Fruit fly (Drosophila melanogaster) whole organism, embryonic: ENCODE measurements around the gene CG15597.
A peak's percentile ranks its signal among the peaks of the same experiment; 100 is the strongest.

Experiments
- Atf3 ChIP-seq: fragments of 200-800 bp; sonication (Bioruptor generic); optimal IDR thresholded peaks from 3 replicates; lab custom pipeline; 2016; ENCODE audit warnings: missing biosample characterization, missing genetic modification characterization
- Blimp-1 ChIP-seq: fragments of 200-800 bp; sonication (Bioruptor generic); optimal IDR thresholded peaks from 3 replicates; lab custom pipeline; 2018; ENCODE audit warnings: missing biosample characterization, missing genetic modification characterization, mild to moderate bottlenecking, moderate library complexity, missing genetic modification reagents
- CG10209 ChIP-seq: fragments of 200-800 bp; sonication (Bioruptor generic); optimal IDR thresholded peaks from 3 replicates; lab custom pipeline; 2017; ENCODE audit warnings: missing biosample characterization, mild to moderate bottlenecking, missing genetic modification characterization, missing genetic modification reagents
- CG10431 ChIP-seq: fragments of 200-800 bp; sonication (Bioruptor generic); optimal IDR thresholded peaks from 3 replicates; lab custom pipeline; 2018; ENCODE audit warnings: missing biosample characterization, mild to moderate bottlenecking, missing genetic modification characterization
- CG11504 ChIP-seq: fragments of 200-800 bp; sonication (Bioruptor generic); optimal IDR thresholded peaks from 3 replicates; lab custom pipeline; 2019; ENCODE audit warnings: missing biosample characterization, mild to moderate bottlenecking, missing genetic modification characterization, moderate library complexity
- CG11560 ChIP-seq: fragments of 200-800 bp; sonication (Bioruptor generic); IDR thresholded peaks from 3 replicates; pipeline ENCODE4 v1.3.6; 2022; ENCODE audit warnings: missing biosample characterization, missing genetic modification characterization
- CG12659 ChIP-seq: fragments of 200-800 bp; sonication (Bioruptor generic); optimal IDR thresholded peaks from 3 replicates; lab custom pipeline; 2017; ENCODE audit warnings: mild to moderate bottlenecking, missing biosample characterization, missing genetic modification reagents, missing genetic modification characterization
- CG13894 ChIP-seq: fragments of 200-800 bp; sonication (Bioruptor generic); optimal IDR thresholded peaks from 3 replicates; lab custom pipeline; 2018; ENCODE audit warnings: missing biosample characterization, mild to moderate bottlenecking, missing genetic modification characterization, moderate library complexity
- CG1529 ChIP-seq: fragments of 200-800 bp; sonication (Bioruptor generic); optimal IDR thresholded peaks from 3 replicates; lab custom pipeline; 2018; ENCODE audit warnings: missing biosample characterization, missing genetic modification characterization
- CG2120 ChIP-seq: fragments of 200-800 bp; sonication (Bioruptor generic); optimal IDR thresholded peaks from 3 replicates; lab custom pipeline; 2016; ENCODE audit warnings: missing biosample characterization, missing genetic modification characterization
- CG2129 ChIP-seq: fragments of 200-800 bp; sonication (Bioruptor generic); IDR thresholded peaks from 2 replicates; pipeline ENCODE4 v1.3.6; 2022; ENCODE audit warnings: missing biosample characterization, missing genetic modification characterization; ENCODE audit not compliant: partially characterized antibody
- CG3838 ChIP-seq: fragments of 200-800 bp; sonication (Bioruptor generic); optimal IDR thresholded peaks from 3 replicates; lab custom pipeline; 2016; ENCODE audit warnings: missing biosample characterization, missing genetic modification characterization
- CG42726 ChIP-seq: fragments of 200-800 bp; sonication (Bioruptor generic); IDR thresholded peaks from 2 replicates; pipeline ENCODE4 v1.3.6; 2022; ENCODE audit warnings: missing biosample characterization, missing genetic modification characterization; ENCODE audit not compliant: partially characterized antibody
- CG5953 ChIP-seq: fragments of 200-800 bp; sonication (Bioruptor generic); IDR thresholded peaks from 2 replicates; pipeline ENCODE4 v1.3.6; 2022; ENCODE audit warnings: missing biosample characterization, missing genetic modification characterization
- CG6272 ChIP-seq: fragments of 200-800 bp; sonication (Bioruptor generic); IDR thresholded peaks from 2 replicates; pipeline ENCODE4 v1.3.6; 2022; ENCODE audit warnings: missing biosample characterization, missing genetic modification characterization
- D19B ChIP-seq: fragments of 200-800 bp; sonication (Bioruptor generic); optimal IDR thresholded peaks from 2 replicates; lab custom pipeline; 2017; ENCODE audit warnings: missing biosample characterization, mild to moderate bottlenecking, missing genetic modification characterization
- MTF-1 ChIP-seq: fragments of 200-800 bp; sonication (Bioruptor generic); optimal IDR thresholded peaks from 2 replicates; lab custom pipeline; 2018; ENCODE audit warnings: missing biosample characterization, mild to moderate bottlenecking, missing genetic modification characterization, borderline replicate concordance
- Sox102F ChIP-seq: fragments of 200-800 bp; sonication (Bioruptor generic); optimal IDR thresholded peaks from 2 replicates; lab custom pipeline; 2018; ENCODE audit warnings: missing biosample characterization, mild to moderate bottlenecking, missing genetic modification characterization, moderate library complexity
- Vsx1 ChIP-seq: fragments of 200-800 bp; sonication (Bioruptor generic); optimal IDR thresholded peaks from 2 replicates; lab custom pipeline; 2017; ENCODE audit warnings: missing biosample characterization, mild to moderate bottlenecking, missing genetic modification characterization, missing genetic modification reagents
- abd-A ChIP-seq: fragments of 200-800 bp; sonication (Bioruptor generic); optimal IDR thresholded peaks from 3 replicates; lab custom pipeline; 2019; ENCODE audit warnings: missing biosample characterization, mild to moderate bottlenecking, missing genetic modification characterization, moderate library complexity
- bigmax ChIP-seq: fragments of 200-800 bp; sonication (Bioruptor generic); optimal IDR thresholded peaks from 2 replicates; lab custom pipeline; 2018; ENCODE audit warnings: missing biosample characterization, mild to moderate bottlenecking, missing genetic modification characterization
- caup ChIP-seq: fragments of 200-800 bp; sonication (Bioruptor generic); optimal IDR thresholded peaks from 3 replicates; lab custom pipeline; 2017; ENCODE audit warnings: missing biosample characterization, mild to moderate bottlenecking, missing genetic modification characterization, moderate library complexity; ENCODE audit not compliant: severe bottlenecking
- cg ChIP-seq: fragments of 200-800 bp; sonication (Bioruptor generic); optimal IDR thresholded peaks from 3 replicates; lab custom pipeline; 2019; ENCODE audit warnings: missing biosample characterization, mild to moderate bottlenecking, missing genetic modification characterization, moderate library complexity
- chinmo ChIP-seq: fragments of 200-800 bp; sonication (Bioruptor generic); IDR thresholded peaks from 4 replicates; pipeline ENCODE4 v1.3.6; 2022; ENCODE audit warnings: missing biosample characterization, missing genetic modification characterization; ENCODE audit not compliant: partially characterized antibody
- ci ChIP-seq: fragments of 200-800 bp; sonication (Bioruptor generic); IDR thresholded peaks from 3 replicates; pipeline ENCODE4 v1.3.6; 2022; ENCODE audit warnings: missing biosample characterization, missing genetic modification characterization
- crol ChIP-seq: fragments of 200-800 bp; sonication (Bioruptor generic); IDR thresholded peaks from 2 replicates; pipeline ENCODE4 v1.3.6; 2022; ENCODE audit warnings: missing biosample characterization, missing genetic modification characterization
- cwo ChIP-seq: fragments of 200-800 bp; sonication (Bioruptor generic); optimal IDR thresholded peaks from 3 replicates; lab custom pipeline; 2017; ENCODE audit warnings: missing biosample characterization, missing genetic modification characterization, mild to moderate bottlenecking, moderate library complexity, missing genetic modification reagents
- eve ChIP-seq, 2 experiments: fragments of >200 bp; optimal IDR thresholded peaks; 2 replicates each; lab custom pipeline; 2017; ENCODE audit warnings: missing biosample characterization in 2 of 2, missing genetic modification characterization in 2 of 2
- ewg ChIP-seq: fragments of 200-800 bp; sonication (Bioruptor generic); optimal IDR thresholded peaks from 3 replicates; lab custom pipeline; 2017; ENCODE audit warnings: mild to moderate bottlenecking, missing biosample characterization, missing genetic modification reagents, missing genetic modification characterization
- exex ChIP-seq: fragments of 200-800 bp; sonication (Bioruptor generic); optimal IDR thresholded peaks from 4 replicates; lab custom pipeline; 2018; ENCODE audit warnings: missing biosample characterization, mild to moderate bottlenecking, missing genetic modification characterization, moderate library complexity
- grn ChIP-seq: fragments of 200-800 bp; sonication (Bioruptor generic); optimal IDR thresholded peaks from 3 replicates; lab custom pipeline; 2017; ENCODE audit warnings: missing biosample characterization, missing genetic modification characterization
- insv ChIP-seq, 2 experiments: fragments of 200-800 bp; sonication (Bioruptor generic); optimal IDR thresholded peaks; 3 replicates each; lab custom pipeline; 2016 to 2018; ENCODE audit warnings: missing biosample characterization in 2 of 2, missing genetic modification characterization in 2 of 2
- kni ChIP-seq: fragments of 200-800 bp; sonication (Bioruptor generic); optimal IDR thresholded peaks from 3 replicates; lab custom pipeline; 2017; ENCODE audit warnings: mild to moderate bottlenecking, missing biosample characterization, missing genetic modification reagents, missing genetic modification characterization
- lmd ChIP-seq: fragments of 200-800 bp; sonication (Bioruptor generic); IDR thresholded peaks from 2 replicates; pipeline ENCODE4 v1.3.6; 2022; ENCODE audit warnings: missing biosample characterization, missing genetic modification characterization
- lola ChIP-seq, 3 experiments: fragments of >200 bp in 2 of 3; fragments of 200-800 bp in 1 of 3; sonication (Bioruptor generic) in 1 of 3; optimal IDR thresholded peaks; 2 replicates each; lab custom pipeline; 2017 to 2019; ENCODE audit warnings: missing biosample characterization in 3 of 3, missing genetic modification characterization in 3 of 3, mild to moderate bottlenecking in 1 of 3, moderate library complexity in 1 of 3
- lov ChIP-seq, 2 experiments: fragments of 200-800 bp in 1 of 2; fragments of >200 bp in 1 of 2; sonication (Bioruptor generic) in 1 of 2; IDR thresholded peaks in 1 of 2; optimal IDR thresholded peaks in 1 of 2; 2 replicates in 1 of 2; 3 replicates in 1 of 2; pipeline versions ENCODE4 v1.3.6 to Lab custom; 2017 to 2022; ENCODE audit warnings: missing biosample characterization in 1 of 2, missing genetic modification characterization in 1 of 2
- pnt ChIP-seq: fragments of 200-800 bp; sonication (Bioruptor generic); optimal IDR thresholded peaks from 3 replicates; lab custom pipeline; 2016; ENCODE audit warnings: missing biosample characterization, missing genetic modification characterization
- repo ChIP-seq: fragments of 200-800 bp; sonication (Bioruptor generic); optimal IDR thresholded peaks from 2 replicates; lab custom pipeline; 2016; ENCODE audit warnings: missing biosample characterization, missing genetic modification characterization
- row ChIP-seq: fragments of 200-800 bp; sonication (Bioruptor generic); IDR thresholded peaks from 3 replicates; pipeline ENCODE4 v1.3.6; 2022; ENCODE audit warnings: missing biosample characterization, missing genetic modification characterization
- sd ChIP-seq: fragments of 200-800 bp; sonication (Bioruptor generic); optimal IDR thresholded peaks from 3 replicates; lab custom pipeline; 2018; ENCODE audit warnings: missing biosample characterization, mild to moderate bottlenecking, missing genetic modification characterization, moderate library complexity
- sr ChIP-seq: fragments of 200-800 bp; sonication (Bioruptor generic); IDR thresholded peaks from 3 replicates; pipeline ENCODE4 v1.3.6; 2022; ENCODE audit warnings: missing biosample characterization, missing genetic modification characterization
- vvl ChIP-seq: fragments of 200-800 bp; sonication (Bioruptor generic); IDR thresholded peaks from 2 replicates; pipeline ENCODE4 v1.3.6; 2022; ENCODE audit warnings: missing biosample characterization, missing genetic modification characterization

CG15597 gene

dm6 chr3R:6301257-6301839 is 16.3 kb upstream of the CG15597 start, which contains the start of gene Osi15:
TSS of gene Osi15 (plus strand) at chr3R:6301804.
- TF ChIP-seq MTF-1: no peak
- peak; percentile 61 for TF ChIP-seq Blimp-1 (GFP tag; lab: Kevin White, UChicago)
- no peak for TF ChIP-seq cg
- peak; percentile 42 for TF ChIP-seq CG13894 (tag; lab: Kevin White, UChicago)
- TF ChIP-seq Vsx1: no peak
- TF ChIP-seq CG3838: no peak
- no peak for TF ChIP-seq CG42726 (GFP tag; lab: Robert Waterston, UW)
- no peak for TF ChIP-seq CG12659 (GFP tag; lab: Kevin White, UChicago)
- TF ChIP-seq sr (GFP tag; lab: Robert Waterston, UW): 0 out of 3 replicates have a peak, but pooled peaks have one; percentile 21
- peak; percentile 83 for TF ChIP-seq kni (GFP tag; lab: Kevin White, UChicago)
- no peak for TF ChIP-seq CG5953
- TF ChIP-seq vvl (GFP tag; lab: Robert Waterston, UW): peak; percentile 91
- TF ChIP-seq, all 482 proteins: peak for 5

- no peak for TF ChIP-seq D19B (GFP tag; lab: Kevin White, UChicago)
- TF ChIP-seq lov (optimal IDR thresholded peaks at IDR 0.05; lab: Kevin White, UChicago): no peak
- TF ChIP-seq lov (GFP tag; IDR thresholded peaks at IDR 0.05; lab: Robert Waterston, UW): no peak
- no peak for TF ChIP-seq Atf3 (GFP tag; lab: Kevin White, UChicago)
- TF ChIP-seq chinmo (GFP tag; lab: Robert Waterston, UW): 0 out of 4 replicates have a peak, but pooled peaks have one; percentile 72
These were observed 13.8 kb upstream of the CG15597 start, which contains the start of gene Osi14 for dm6 chr3R:6298828-6299227. TSS of gene Osi14 (plus strand) at chr3R:6299128.

- TF ChIP-seq pnt (GFP tag; lab: Kevin White, UChicago): no peak
- TF ChIP-seq CG10431 (GFP tag; lab: Kevin White, UChicago): no peak
- peak; percentile 72 for TF ChIP-seq sd (tag; lab: Kevin White, UChicago)
- TF ChIP-seq kni (GFP tag; lab: Kevin White, UChicago): peak; percentile 46
- 0 out of 4 replicates have a peak, but pooled peaks have one; percentile 49 for TF ChIP-seq chinmo (GFP tag; lab: Robert Waterston, UW)
- peak; percentile 0 for TF ChIP-seq Sox102F
- TF ChIP-seq ci (GFP tag; lab: Robert Waterston, UW): peak; percentile 47; the same call in 1 of the 3 replicates
- TF ChIP-seq Blimp-1 (GFP tag; lab: Kevin White, UChicago): peak; percentile 82
- TF ChIP-seq CG11504 (tag; lab: Kevin White, UChicago): peak; percentile 53
- TF ChIP-seq abd-A (tag; lab: Kevin White, UChicago): peak; percentile 16
These were observed 12.2 kb upstream of the CG15597 start for dm6 chr3R:6297164-6297563.

dm6 chr3R:6294046-6294445 is 9.0 kb upstream of the CG15597 start:
- no peak for TF ChIP-seq CG2120 (GFP tag; lab: Kevin White, UChicago)
- peak; percentile 57; the same call in 1 of the 2 replicates for TF ChIP-seq crol (GFP tag; lab: Robert Waterston, UW)
- TF ChIP-seq sd (tag; lab: Kevin White, UChicago): peak; percentile 44
- TF ChIP-seq eve (GFP tag; optimal IDR thresholded peaks at IDR 0.05; lab: Kevin White, UChicago): no peak
- TF ChIP-seq bigmax (GFP tag; lab: Kevin White, UChicago): no peak
- peak; percentile 57 for TF ChIP-seq kni (GFP tag; lab: Kevin White, UChicago)
- peak; percentile 86 for TF ChIP-seq Blimp-1 (GFP tag; lab: Kevin White, UChicago)
- no peak for TF ChIP-seq exex (tag; lab: Kevin White, UChicago)
- TF ChIP-seq caup (GFP tag; lab: Kevin White, UChicago): no peak
- TF ChIP-seq CG3838: no peak
- TF ChIP-seq CG11560 (tag; lab: Robert Waterston, UW): 0 out of 3 replicates have a peak, but pooled peaks have one; percentile 7
- TF ChIP-seq repo (GFP tag; lab: Kevin White, UChicago): no peak
- TF ChIP-seq cwo: no peak
- TF ChIP-seq grn (GFP tag; lab: Kevin White, UChicago): peak; percentile 74
- TF ChIP-seq CG2129 (GFP tag; lab: Robert Waterston, UW): no peak
- no peak for TF ChIP-seq row
- TF ChIP-seq lola (GFP tag; optimal IDR thresholded peaks at IDR 0.05; lab: Kevin White, UChicago): no peak
- no peak for TF ChIP-seq CG6272 (GFP tag; lab: Robert Waterston, UW)
- no peak for TF ChIP-seq ewg (GFP tag; lab: Kevin White, UChicago)
- TF ChIP-seq CG10209 (GFP tag; lab: Kevin White, UChicago): no peak
- TF ChIP-seq lmd: no peak
- TF ChIP-seq insv (GFP tag; optimal IDR thresholded peaks at IDR 0.05; lab: Kevin White, UChicago): no peak
- TF ChIP-seq CG1529 (GFP tag; lab: Kevin White, UChicago): no peak
